Worm (Caenorhabditis elegans): ENCODE measurements around the gene Y41G9A.5.

DNA sequence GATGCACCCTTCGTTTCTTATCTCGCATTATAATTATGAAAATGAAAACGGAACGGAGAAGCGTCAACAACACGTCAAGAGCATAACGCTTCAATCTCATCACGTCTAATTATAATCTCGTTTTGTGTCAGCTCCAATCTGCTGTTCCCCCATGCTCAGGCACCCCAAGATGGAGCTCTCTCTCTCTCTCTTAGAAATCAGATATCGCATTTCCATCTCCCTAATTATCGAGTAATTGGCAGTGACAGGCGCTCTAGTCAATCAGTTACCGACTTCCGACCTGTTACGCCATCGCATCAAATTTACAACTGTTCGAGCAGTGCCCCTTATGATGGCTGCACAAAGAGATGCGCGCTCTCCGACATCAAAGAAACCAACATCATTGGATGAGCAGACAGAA, 26.0 kb upstream of the Y41G9A.5 start:
- TF ChIP-seq blmp-1 (tag; optimal IDR thresholded peaks at IDR 0.05) (no peak), ztf-11 (tag; optimal IDR thresholded peaks at IDR 0.05) (no peak), pha-4 (tag; optimal IDR thresholded peaks at IDR 0.05) (no peak), nhr-28 (tag; optimal IDR thresholded peaks at IDR 0.05) (no peak), nhr-12 (tag; optimal IDR thresholded peaks at IDR 0.05) (no peak), flh-1 (GFP tag; optimal IDR thresholded peaks at IDR 0.05) (no peak), elt-3 (tag; optimal IDR thresholded peaks at IDR 0.05) (no peak), ceh-39 (tag; optimal IDR thresholded peaks at IDR 0.05) (no peak), tbx-8 (GFP tag; optimal IDR thresholded peaks at IDR 0.05) (no peak), nhr-76 (tag; optimal IDR thresholded peaks at IDR 0.05) (no peak), unc-39 (tag; optimal IDR thresholded peaks at IDR 0.05) (no peak)

Data from whole organism, mixed stage, embryonic.